Fruit fly (Drosophila melanogaster) whole organism, pupa: ENCODE measurements around the gene Ir7g.

Source experiments
- CG10348 ChIP-seq: fragments of 200-800 bp; sonication (Bioruptor generic); IDR thresholded peaks from 2 replicates; pipeline ENCODE4 v1.3.6; 2022; ENCODE audit warnings: missing biosample characterization, missing genetic modification characterization
- CG12605 ChIP-seq: fragments of 200-800 bp; sonication (Bioruptor generic); IDR thresholded peaks from 2 replicates; pipeline ENCODE4 v1.3.6; 2022; ENCODE audit warnings: missing biosample characterization, missing genetic modification characterization
- CG13204 ChIP-seq: fragments of 200-800 bp; sonication (Bioruptor generic); optimal IDR thresholded peaks from 2 replicates; lab custom pipeline; 2018; ENCODE audit warnings: missing biosample characterization, mild to moderate bottlenecking, missing genetic modification characterization, moderate library complexity
- CG14655 ChIP-seq: fragments of 200-800 bp; sonication (Bioruptor generic); optimal IDR thresholded peaks from 3 replicates; lab custom pipeline; 2017; ENCODE audit warnings: mild to moderate bottlenecking, missing biosample characterization, missing genetic modification reagents, missing genetic modification characterization
- CG15710 ChIP-seq: fragments of 200-800 bp; sonication (Bioruptor generic); optimal IDR thresholded peaks from 2 replicates; lab custom pipeline; 2018; ENCODE audit warnings: missing biosample characterization, mild to moderate bottlenecking, missing genetic modification characterization, moderate library complexity
- CG17806 ChIP-seq: fragments of 200-800 bp; sonication (Bioruptor generic); optimal IDR thresholded peaks from 2 replicates; lab custom pipeline; 2018; ENCODE audit warnings: missing biosample characterization, mild to moderate bottlenecking, missing genetic modification characterization, moderate library complexity
- CG32121 ChIP-seq: fragments of 200-800 bp; sonication (Bioruptor generic); IDR thresholded peaks from 2 replicates; pipeline ENCODE4 v1.3.6; 2022; ENCODE audit warnings: missing biosample characterization, missing genetic modification characterization
- CG34367 ChIP-seq: fragments of 200-800 bp; sonication (Bioruptor generic); optimal IDR thresholded peaks from 2 replicates; lab custom pipeline; 2018; ENCODE audit warnings: missing biosample characterization, mild to moderate bottlenecking, missing genetic modification characterization
- CG4496 ChIP-seq: fragments of 200-800 bp; sonication (Bioruptor generic); IDR thresholded peaks from 3 replicates; pipeline ENCODE4 v1.3.6; 2022; ENCODE audit warnings: missing biosample characterization, missing genetic modification characterization
- CG8159 ChIP-seq: fragments of 200-800 bp; sonication (Bioruptor generic); optimal IDR thresholded peaks from 3 replicates; lab custom pipeline; 2018; ENCODE audit warnings: missing biosample characterization, mild to moderate bottlenecking, missing genetic modification characterization, moderate library complexity
- CG8301 ChIP-seq: fragments of 200-800 bp; sonication (Bioruptor generic); optimal IDR thresholded peaks from 2 replicates; lab custom pipeline; 2018; ENCODE audit warnings: missing biosample characterization, mild to moderate bottlenecking, missing genetic modification characterization
- CG9948 ChIP-seq: fragments of 200-800 bp; sonication (Bioruptor generic); optimal IDR thresholded peaks from 2 replicates; lab custom pipeline; 2018; ENCODE audit warnings: missing biosample characterization, mild to moderate bottlenecking, missing genetic modification characterization, moderate library complexity
- D1 ChIP-seq: fragments of 200-800 bp; sonication (Bioruptor generic); optimal IDR thresholded peaks from 2 replicates; lab custom pipeline; 2018; ENCODE audit warnings: missing biosample characterization, mild to moderate bottlenecking, missing genetic modification characterization, moderate library complexity
- EcR ChIP-seq: fragments of 200-800 bp; sonication (Bioruptor generic); optimal IDR thresholded peaks from 3 replicates; lab custom pipeline; 2019; ENCODE audit warnings: missing biosample characterization, missing genetic modification characterization, mild to moderate bottlenecking, moderate library complexity, missing genetic modification reagents
- Ets98B ChIP-seq: fragments of 200-800 bp; sonication (Bioruptor generic); IDR thresholded peaks from 2 replicates; pipeline ENCODE4 v1.3.6; 2022; ENCODE audit warnings: missing biosample characterization, missing genetic modification characterization
- Pif1A ChIP-seq: fragments of 200-800 bp; sonication (Bioruptor generic); optimal IDR thresholded peaks from 3 replicates; lab custom pipeline; 2016; ENCODE audit warnings: missing biosample characterization, missing genetic modification characterization
- Pif1B ChIP-seq: fragments of 200-800 bp; sonication (Bioruptor generic); optimal IDR thresholded peaks from 3 replicates; lab custom pipeline; 2016; ENCODE audit warnings: missing biosample characterization, missing genetic modification characterization
- Snoo ChIP-seq: fragments of 200-800 bp; sonication (Bioruptor generic); optimal IDR thresholded peaks from 3 replicates; lab custom pipeline; 2017; ENCODE audit warnings: missing biosample characterization, mild to moderate bottlenecking, missing genetic modification characterization, inconsistent platforms
- fd96Ca ChIP-seq: fragments of 200-800 bp; sonication (Bioruptor generic); IDR thresholded peaks from 3 replicates; pipeline ENCODE4 v1.3.6; 2022; ENCODE audit warnings: missing biosample characterization, missing genetic modification characterization
- gl ChIP-seq: fragments of 200-800 bp; sonication (Bioruptor generic); optimal IDR thresholded peaks from 2 replicates; lab custom pipeline; 2018; ENCODE audit warnings: missing biosample characterization, mild to moderate bottlenecking, missing genetic modification characterization
- rn ChIP-seq: fragments of 200-800 bp; sonication (Bioruptor generic); IDR thresholded peaks from 2 replicates; pipeline ENCODE4 v1.3.6; 2022; ENCODE audit warnings: missing biosample characterization, missing genetic modification characterization

Gene Ir7g

DNA sequence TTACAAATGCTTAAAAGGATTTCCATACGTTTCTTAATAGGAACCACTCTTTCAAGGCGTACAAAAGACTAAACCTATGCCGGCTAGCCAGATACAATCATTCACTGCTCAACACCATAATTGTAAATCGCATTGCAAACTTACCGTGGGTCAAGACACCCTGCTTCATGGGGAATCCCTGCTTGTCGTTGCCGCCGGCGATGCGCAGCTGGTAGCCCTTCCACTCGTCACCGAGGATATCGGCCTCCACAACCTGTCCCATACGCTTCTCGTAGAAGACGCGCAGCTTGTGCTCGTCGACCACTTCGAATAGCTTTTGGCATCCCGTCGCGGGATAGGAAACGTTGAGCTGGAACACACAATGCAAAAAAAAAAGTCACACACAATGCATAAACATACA is 16.2 kb downstream of the Ir7g start:
- no peak for TF ChIP-seq Snoo (tag; lab: Kevin White, UChicago)
- TF ChIP-seq gl (tag; lab: Kevin White, UChicago) = no peak
- TF ChIP-seq CG14655 (GFP tag; lab: Kevin White, UChicago) = no peak
- no peak for TF ChIP-seq CG34367
- TF ChIP-seq CG12605 (GFP tag; lab: Robert Waterston, UW) = no peak
- TF ChIP-seq CG8301 (tag; lab: Kevin White, UChicago) = no peak

DNA sequence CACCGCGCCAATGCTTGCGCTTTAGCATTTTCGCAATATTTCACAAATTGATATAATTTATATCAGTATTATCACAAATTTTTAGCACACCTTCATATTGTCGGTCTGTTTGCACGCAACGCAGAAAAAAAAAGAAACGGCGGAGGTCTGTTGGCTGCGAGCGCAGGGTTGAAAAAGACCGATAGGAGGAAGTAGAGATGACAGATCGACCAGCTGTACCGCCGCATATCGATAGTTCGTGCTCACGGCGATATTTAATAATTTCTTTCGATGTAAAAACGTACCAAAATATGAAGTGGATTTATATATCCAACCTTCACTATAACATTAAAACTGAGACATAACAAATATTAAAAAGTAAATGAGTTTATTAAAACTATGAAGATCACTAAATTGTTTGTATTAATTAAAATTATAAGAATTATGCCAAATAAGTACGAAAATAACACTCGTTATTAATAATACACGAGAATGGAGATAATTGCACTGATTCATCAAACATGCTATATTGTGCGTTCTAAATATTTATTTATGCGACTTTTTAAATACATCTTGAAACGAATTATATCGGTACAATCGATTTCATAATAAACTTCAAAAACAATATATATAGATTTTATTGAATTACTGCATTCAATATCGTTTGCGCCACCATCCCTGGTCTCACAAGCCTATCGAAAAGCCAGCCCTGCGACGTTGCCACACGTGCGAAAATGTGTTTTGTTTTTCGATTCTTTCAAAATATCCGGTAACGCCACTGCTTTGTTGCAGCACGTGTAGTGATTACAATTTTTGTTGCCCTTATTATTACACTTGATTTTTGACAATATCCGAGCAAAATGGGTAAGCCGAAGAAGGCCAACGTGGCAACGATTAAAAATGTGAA is 16.9 kb downstream of the Ir7g start, which contains the start of the genes RpS6 and bys:
Gene RpS6, minus strand, starts transcription at position 179 of the 886 bp plus-strand sequence.
Gene bys, plus strand, starts transcription at position 728 of the 886 bp plus-strand sequence.
- TF ChIP-seq CG8159 (tag; lab: Kevin White, UChicago) (peak; percentile 16), CG9948 (tag; lab: Kevin White, UChicago) (peak; percentile 28), CG34367 (peak; percentile 24), CG32121 (GFP tag; lab: Robert Waterston, UW) (no peak), Pif1B (no peak), fd96Ca (GFP tag; lab: Robert Waterston, UW) (peak; percentile 58; the same call in 1 of the 3 replicates), EcR (GFP tag; lab: Kevin White, UChicago) (no peak), Pif1A (peak; percentile 61), CG15710 (tag; lab: Kevin White, UChicago) (peak; percentile 16), Ets98B (GFP tag; lab: Robert Waterston, UW) (peak; percentile 38), CG8301 (tag; lab: Kevin White, UChicago) (no peak), CG4496 (GFP tag; lab: Robert Waterston, UW) (peak; percentile 66), CG12605 (GFP tag; lab: Robert Waterston, UW) (peak; percentile 44; the same call in 1 of the 2 replicates), Snoo (tag; lab: Kevin White, UChicago) (peak; percentile 60)

DNA sequence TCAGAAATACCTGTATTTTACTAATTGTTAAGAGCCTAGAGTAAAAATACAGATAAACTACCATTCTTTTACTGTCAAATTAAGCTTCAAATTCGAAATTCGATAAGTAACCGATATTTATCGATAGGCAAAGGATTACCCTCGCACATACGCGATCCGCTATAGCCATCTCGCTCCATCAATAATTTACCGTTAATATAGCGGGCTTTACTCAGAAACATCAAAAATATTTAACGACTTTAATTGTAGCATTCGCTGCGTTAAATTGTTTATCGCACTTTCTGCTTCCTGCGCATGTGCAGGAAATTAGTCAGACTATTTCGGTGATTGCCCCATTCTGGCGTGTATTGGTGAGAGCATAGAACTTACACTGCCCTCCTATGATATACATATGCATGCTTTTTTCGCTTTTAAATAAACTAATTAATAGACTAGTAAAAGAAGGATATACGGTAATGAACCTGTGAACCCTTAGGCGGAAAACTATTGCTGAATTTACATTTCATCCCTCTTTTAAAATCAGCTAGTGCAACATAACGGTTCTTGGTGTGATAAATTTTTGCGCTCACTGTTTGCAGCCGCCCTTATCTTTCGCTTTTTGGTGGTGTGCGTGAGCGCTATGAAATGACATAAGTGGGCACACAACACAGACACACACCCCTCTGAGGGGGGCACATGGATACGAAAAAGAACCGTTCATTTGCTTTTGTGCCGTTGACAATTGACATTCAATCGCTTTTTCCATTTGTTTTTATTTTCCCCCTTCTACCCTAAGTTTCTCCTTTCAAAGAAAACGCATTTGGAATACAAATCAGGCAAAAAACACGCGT is 24.0 kb downstream of the Ir7g start, which contains the start of the genes dpr14 and spidey:
Gene dpr14, minus strand, starts transcription at position 48 of the 830 bp plus-strand sequence.
Gene spidey, plus strand, starts transcription at position 693 of the 830 bp plus-strand sequence.
- TF ChIP-seq Pif1B (peak; percentile 72), CG8301 (tag; lab: Kevin White, UChicago) (peak; percentile 79), CG12605 (GFP tag; lab: Robert Waterston, UW) (peak; percentile 66), CG14655 (GFP tag; lab: Kevin White, UChicago) (peak; percentile 85), CG15710 (tag; lab: Kevin White, UChicago) (peak; percentile 79), Snoo (tag; lab: Kevin White, UChicago) (peak; percentile 56), CG9948 (tag; lab: Kevin White, UChicago) (peak; percentile 70), D1 (no peak), gl (tag; lab: Kevin White, UChicago) (peak; percentile 59), CG17806 (peak; percentile 74), rn (GFP tag; lab: Robert Waterston, UW) (no peak), fd96Ca (GFP tag; lab: Robert Waterston, UW) (peak; percentile 90), Ets98B (GFP tag; lab: Robert Waterston, UW) (peak; percentile 85), Pif1A (no peak), CG4496 (GFP tag; lab: Robert Waterston, UW) (peak; percentile 91), CG34367 (peak; percentile 75), CG10348 (GFP tag; lab: Robert Waterston, UW) (0 out of 2 replicates have a peak, but pooled peaks have one; percentile 31), CG32121 (GFP tag; lab: Robert Waterston, UW) (peak; percentile 89), CG8159 (tag; lab: Kevin White, UChicago) (peak; percentile 83), EcR (GFP tag; lab: Kevin White, UChicago) (peak; percentile 76), CG13204 (GFP tag; lab: Kevin White, UChicago) (no peak)

DNA sequence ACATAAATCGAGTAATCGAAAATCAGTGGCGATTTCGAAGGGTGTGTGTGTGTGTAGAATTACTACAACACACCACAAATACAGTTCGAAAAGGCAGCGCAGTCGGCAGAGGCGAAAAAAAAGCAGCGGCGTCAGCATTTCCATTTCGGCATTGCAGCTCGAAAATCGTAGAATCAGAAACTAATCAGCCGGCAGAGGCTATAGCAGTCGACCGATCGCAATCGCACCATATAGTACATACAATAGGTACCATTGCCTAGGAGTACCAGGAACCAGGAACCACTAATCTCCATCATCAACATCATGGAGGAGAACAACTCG is 24.6 kb downstream of the Ir7g start:
- TF ChIP-seq CG8301 (tag; lab: Kevin White, UChicago) (no peak), Pif1A (no peak), CG14655 (GFP tag; lab: Kevin White, UChicago) (no peak), CG34367 (no peak), CG8159 (tag; lab: Kevin White, UChicago) (no peak), rn (GFP tag; lab: Robert Waterston, UW) (no peak), Ets98B (GFP tag; lab: Robert Waterston, UW) (no peak), Snoo (tag; lab: Kevin White, UChicago) (no peak), CG17806 (no peak), CG4496 (GFP tag; lab: Robert Waterston, UW) (no peak), CG9948 (tag; lab: Kevin White, UChicago) (no peak), fd96Ca (GFP tag; lab: Robert Waterston, UW) (no peak), D1 (no peak), Pif1B (no peak), gl (tag; lab: Kevin White, UChicago) (no peak), CG12605 (GFP tag; lab: Robert Waterston, UW) (no peak), EcR (GFP tag; lab: Kevin White, UChicago) (no peak), CG32121 (GFP tag; lab: Robert Waterston, UW) (no peak), CG15710 (tag; lab: Kevin White, UChicago) (no peak)
